Worm (Caenorhabditis elegans): ENCODE data around the gene F58G1.7.

DNA sequence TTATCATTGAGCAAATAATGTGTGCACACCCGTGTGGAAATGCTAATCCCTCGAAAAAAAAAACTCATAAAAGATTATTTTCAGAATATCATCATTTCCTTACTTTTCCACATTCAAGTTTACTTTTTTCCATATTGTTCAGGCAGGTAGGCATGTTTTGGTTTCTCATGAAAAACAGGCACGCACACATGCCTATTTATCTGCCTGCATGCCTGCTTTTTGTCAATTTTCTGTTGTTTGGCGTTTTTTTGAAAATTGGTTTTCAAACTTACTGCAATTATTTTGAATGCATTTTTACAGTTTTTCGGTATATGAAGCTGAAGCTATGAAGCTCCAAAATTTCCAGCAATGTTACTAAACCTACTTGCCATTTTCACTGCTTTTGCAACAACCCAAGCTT is 50.1 kb downstream of the F58G1.7 start, which contains the start of gene clec-64:
- TF ChIP-seq pha-4 (GFP tag; IDR thresholded peaks at IDR 0.05) (no peak), pha-4 (tag; optimal IDR thresholded peaks at IDR 0.05) (no peak), ztf-11 (tag; optimal IDR thresholded peaks at IDR 0.05) (no peak), nhr-76 (tag; optimal IDR thresholded peaks at IDR 0.05) (no peak), nhr-28 (tag; optimal IDR thresholded peaks at IDR 0.05) (no peak), R02D3.7 (tag; optimal IDR thresholded peaks at IDR 0.05) (no peak)

Measured in whole organism, L4 larva.